Worm (Caenorhabditis elegans) whole organism, L4 larva: ENCODE results near the gene shl-1.

ENCODE experiments used
- cey-2 ChIP-seq: sonication (generic microtip); optimal IDR thresholded peaks from 3 replicates; lab custom pipeline; 2017; ENCODE audit warnings: missing genetic modification characterization, mild to moderate bottlenecking, missing compliant biosample characterization, antibody characterized with exemption, borderline replicate concordance; ENCODE audit not compliant: insufficient read depth
- daf-12 ChIP-seq: fragments of 150-350 bp; optimal IDR thresholded peaks from 2 replicates; lab custom pipeline; 2014; ENCODE audit warnings: missing biosample characterization, missing genetic modification reagents, missing genetic modification characterization
- dve-1 ChIP-seq: sonication (generic microtip); optimal IDR thresholded peaks from 2 replicates; lab custom pipeline; 2017; ENCODE audit warnings: antibody characterized with exemption, mild to moderate bottlenecking, missing genetic modification characterization, missing compliant biosample characterization; ENCODE audit not compliant: insufficient read depth
- fkh-10 ChIP-seq: fragments of 150-350 bp; optimal IDR thresholded peaks from 2 replicates; lab custom pipeline; 2014; ENCODE audit warnings: missing biosample characterization, missing genetic modification reagents, missing genetic modification characterization
- nhr-11 ChIP-seq: fragments of 150-350 bp; optimal IDR thresholded peaks from 2 replicates; lab custom pipeline; 2014; ENCODE audit warnings: missing biosample characterization, missing genetic modification characterization
- tag-97 ChIP-seq: fragments of 200-800 bp; sonication (Bioruptor generic); IDR thresholded peaks from 2 replicates; pipeline ENCODE4 v1.3.6; 2022; ENCODE audit warnings: missing genetic modification characterization, missing compliant biosample characterization
- unc-62 ChIP-seq, 3 experiments: fragments of 150-350 bp in 1 of 3; sonication (generic microtip); optimal IDR thresholded peaks in 2 of 3; peaks in 1 of 3; 1 replicate in 1 of 3; 2 replicates in 2 of 3; lab custom pipeline; 2014 to 2017; ENCODE audit warnings: missing biosample characterization in 3 of 3, missing genetic modification characterization in 3 of 3, missing genetic modification reagents in 3 of 3, missing genotype in 1 of 3

DNA sequence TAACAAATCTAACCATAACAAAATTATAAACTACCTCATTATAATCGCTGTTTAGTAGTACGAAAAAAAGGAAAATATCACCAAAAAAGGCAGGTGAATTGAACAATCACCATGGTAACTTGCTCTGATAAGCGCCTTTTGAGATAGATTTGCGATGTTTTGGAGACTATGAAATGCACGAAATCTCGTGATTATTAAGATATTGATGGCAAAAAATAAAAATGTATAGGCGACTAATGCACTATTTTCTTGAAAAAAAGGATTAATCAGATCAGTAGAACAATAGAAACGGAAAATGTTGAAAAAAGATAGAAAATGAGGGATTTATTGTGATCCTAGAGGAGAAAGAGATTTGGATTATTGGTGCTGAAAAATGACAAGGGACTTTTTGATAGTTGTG is 4.7 kb upstream of the shl-1 start:
- no peak for TF ChIP-seq nhr-11 (tag; lab: Kevin White, UChicago)
- no peak for TF ChIP-seq daf-12
- no peak for TF ChIP-seq tag-97 (GFP tag; lab: Robert Waterston, UW)
- TF ChIP-seq fkh-10 (GFP tag; lab: Kevin White, UChicago) = no peak
- no peak for TF ChIP-seq unc-62 (GFP tag; optimal IDR thresholded peaks at IDR 0.05 in 1 of 2; lab: Kevin White, UChicago)
- no peak for TF ChIP-seq unc-62 (tag; optimal IDR thresholded peaks at IDR 0.05; lab: Kevin White, UChicago)
- TF ChIP-seq dve-1 (tag; lab: Kevin White, UChicago) = no peak
- no peak for TF ChIP-seq cey-2
